Worm (Caenorhabditis elegans): ENCODE data around the gene T15B7.14.

ce11 chrV:6846507-6846906 lies 11.4 kb upstream of the T15B7.14 start, which contains the start of gene lgc-54:
- TF ChIP-seq hsf-1 (GFP tag; IDR thresholded peaks at IDR 0.05) (no peak), madf-3 (GFP tag; IDR thresholded peaks at IDR 0.05) (no peak), unc-62 (GFP tag; optimal IDR thresholded peaks at IDR 0.05) (no peak), tlf-1 (GFP tag; optimal IDR thresholded peaks at IDR 0.05) (no peak), ztf-3 (GFP tag; optimal IDR thresholded peaks at IDR 0.05) (no peak), lin-54 (GFP tag; optimal IDR thresholded peaks at IDR 0.05) (no peak), tbp1 (GFP tag; optimal IDR thresholded peaks at IDR 0.05) (no peak), sdz-38 (tag; optimal IDR thresholded peaks at IDR 0.05) (no peak)

Data from whole organism, young adult.